Fruit fly (Drosophila melanogaster): ENCODE measurements around the gene Spps.

Spps gene

dm6 chr3R:24204022-24204421 lies 22.7 kb downstream of the Spps start:
- TF ChIP-seq Hr96 (GFP tag; optimal IDR thresholded peaks at IDR 0.05), result no peak
- no peak for TF ChIP-seq Mnt (GFP tag; optimal IDR thresholded peaks at IDR 0.05)
- TF ChIP-seq cnc (optimal IDR thresholded peaks at IDR 0.05), result no peak
- TF ChIP-seq cic (GFP tag; optimal IDR thresholded peaks at IDR 0.05), result no peak
- TF ChIP-seq Clk (GFP tag; optimal IDR thresholded peaks at IDR 0.05), result no peak
- TF ChIP-seq CG12768 (GFP tag; optimal IDR thresholded peaks at IDR 0.05), result no peak
- no peak for TF ChIP-seq CG1620 (GFP tag; optimal IDR thresholded peaks at IDR 0.05)
- TF ChIP-seq tj (GFP tag; optimal IDR thresholded peaks at IDR 0.05), result no peak
- no peak for TF ChIP-seq pad (GFP tag; optimal IDR thresholded peaks at IDR 0.05)
- no peak for TF ChIP-seq CG5204 (GFP tag; optimal IDR thresholded peaks at IDR 0.05)
- TF ChIP-seq CG7045 (GFP tag; optimal IDR thresholded peaks at IDR 0.05), result no peak
- TF ChIP-seq toe (GFP tag; optimal IDR thresholded peaks at IDR 0.05), result no peak

DNA sequence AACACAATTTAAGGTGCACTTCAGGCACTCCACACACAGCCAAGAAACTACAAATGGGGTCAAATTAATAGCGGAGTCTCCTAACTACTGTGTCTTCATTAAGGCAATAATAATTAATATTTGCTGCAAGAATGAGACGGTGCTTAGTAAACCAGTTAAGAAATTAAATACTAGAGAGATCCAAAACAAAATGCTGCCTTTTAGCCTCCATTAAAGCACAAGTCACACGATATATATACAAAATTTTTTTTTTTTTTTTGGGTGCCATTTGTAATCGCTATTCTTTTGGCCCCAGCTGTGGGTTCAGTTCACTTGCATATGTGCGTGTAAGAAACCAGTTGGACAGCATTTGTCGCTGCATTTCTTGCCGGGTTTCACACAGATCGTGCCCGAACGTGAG lies 23.3 kb downstream of the Spps start:
- TF ChIP-seq CG12768 (GFP tag; optimal IDR thresholded peaks at IDR 0.05), result no peak
- TF ChIP-seq Crg-1 (GFP tag; optimal IDR thresholded peaks at IDR 0.05), result no peak
- no peak for TF ChIP-seq pad (GFP tag; optimal IDR thresholded peaks at IDR 0.05)
- no peak for TF ChIP-seq Mnt (GFP tag; optimal IDR thresholded peaks at IDR 0.05)
- no peak for TF ChIP-seq tj (GFP tag; optimal IDR thresholded peaks at IDR 0.05)
- no peak for TF ChIP-seq CG14711 (tag; optimal IDR thresholded peaks at IDR 0.05)
- no peak for TF ChIP-seq CG7045 (GFP tag; optimal IDR thresholded peaks at IDR 0.05)
- TF ChIP-seq kay (GFP tag; ENCODE audit: borderline replicate concordance), result no peak

- TF ChIP-seq CG12768 (GFP tag; optimal IDR thresholded peaks at IDR 0.05) (no peak), Crg-1 (GFP tag; optimal IDR thresholded peaks at IDR 0.05) (no peak), Clk (GFP tag; optimal IDR thresholded peaks at IDR 0.05) (no peak), pad (GFP tag; optimal IDR thresholded peaks at IDR 0.05) (no peak), CG11617 (GFP tag; optimal IDR thresholded peaks at IDR 0.05) (no peak)
These were observed 24.0 kb downstream of the Spps start for dm6 chr3R:24202723-24203122.

- peak; percentile 95 for TF ChIP-seq toe (GFP tag; optimal IDR thresholded peaks at IDR 0.05)
- TF ChIP-seq CG11617 (GFP tag; optimal IDR thresholded peaks at IDR 0.05), result peak; percentile 92
- peak; percentile 63 for TF ChIP-seq cic (GFP tag; optimal IDR thresholded peaks at IDR 0.05)
- TF ChIP-seq bab1 (GFP tag; optimal IDR thresholded peaks at IDR 0.05), result peak; percentile 96
- TF ChIP-seq tj (GFP tag; optimal IDR thresholded peaks at IDR 0.05), result peak; percentile 81
- TF ChIP-seq cnc (optimal IDR thresholded peaks at IDR 0.05), result no peak
- peak; percentile 85 for TF ChIP-seq CG1620 (GFP tag; optimal IDR thresholded peaks at IDR 0.05)
- TF ChIP-seq Crg-1 (GFP tag; optimal IDR thresholded peaks at IDR 0.05), result peak; percentile 85
- TF ChIP-seq CG33017 (tag; optimal IDR thresholded peaks at IDR 0.05), result peak; percentile 94
- peak; percentile 92 for TF ChIP-seq CG14711 (tag; optimal IDR thresholded peaks at IDR 0.05)
- TF ChIP-seq Hr96 (GFP tag; optimal IDR thresholded peaks at IDR 0.05), result peak; percentile 86
- TF ChIP-seq Mnt (GFP tag; optimal IDR thresholded peaks at IDR 0.05), result peak; percentile 65
- TF ChIP-seq kay (GFP tag; ENCODE audit: borderline replicate concordance), result no peak
- TF ChIP-seq CG7101 (tag; optimal IDR thresholded peaks at IDR 0.05), result peak; percentile 96
- peak; percentile 93 for TF ChIP-seq CG7045 (GFP tag; optimal IDR thresholded peaks at IDR 0.05)
- peak; percentile 90 for TF ChIP-seq CG12768 (GFP tag; optimal IDR thresholded peaks at IDR 0.05)
- TF ChIP-seq CG5204 (GFP tag; optimal IDR thresholded peaks at IDR 0.05), result peak; percentile 92
- TF ChIP-seq Clk (GFP tag; optimal IDR thresholded peaks at IDR 0.05), result peak; percentile 77
- TF ChIP-seq ovo (GFP tag; optimal IDR thresholded peaks at IDR 0.05), result peak; percentile 86
- TF ChIP-seq pad (GFP tag; optimal IDR thresholded peaks at IDR 0.05), result peak; percentile 76
These were observed 33.3 kb downstream of the Spps start, which contains the start of the genes SMC6 and CG6204 for dm6 chr3R:24193373-24193879. Gene SMC6 (minus strand): TSS chr3R:24193423. Gene CG6204 (plus strand): TSS chr3R:24193832.

DNA sequence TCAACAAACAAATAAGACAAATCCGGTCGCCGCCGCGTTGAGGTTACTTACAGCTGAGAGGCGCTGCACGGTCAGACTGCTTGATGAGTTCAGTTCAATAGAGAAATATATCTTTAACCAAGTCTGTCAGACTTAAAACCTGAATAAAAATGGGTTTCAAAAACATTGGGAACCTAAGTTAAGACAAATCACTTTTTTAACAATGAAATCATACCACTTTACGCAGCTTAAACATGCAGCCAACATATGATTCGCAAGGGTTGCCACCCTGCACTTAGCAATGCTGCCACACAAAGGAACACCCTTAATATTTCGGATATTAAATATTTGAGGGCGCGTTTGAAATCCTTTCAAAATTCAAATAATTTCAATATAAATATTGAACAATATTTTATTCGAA lies 38.1 kb downstream of the Spps start, which contains the start of gene CG5515:
CG5515 (minus strand) TSS at position 278 of the 400 bp plus-strand sequence.
- TF ChIP-seq CG7101 (tag; optimal IDR thresholded peaks at IDR 0.05), result peak; percentile 65
- TF ChIP-seq tj (GFP tag; optimal IDR thresholded peaks at IDR 0.05), result peak; percentile 76
- no peak for TF ChIP-seq kay (GFP tag; ENCODE audit: borderline replicate concordance)
- TF ChIP-seq ovo (GFP tag; optimal IDR thresholded peaks at IDR 0.05), result peak; percentile 45
- TF ChIP-seq CG12768 (GFP tag; optimal IDR thresholded peaks at IDR 0.05), result peak; percentile 23
- peak; percentile 57 for TF ChIP-seq CG33017 (tag; optimal IDR thresholded peaks at IDR 0.05)
- TF ChIP-seq cnc (optimal IDR thresholded peaks at IDR 0.05), result no peak
- TF ChIP-seq CG14711 (tag; optimal IDR thresholded peaks at IDR 0.05), result peak; percentile 65
- peak; percentile 85 for TF ChIP-seq CG1620 (GFP tag; optimal IDR thresholded peaks at IDR 0.05)
- TF ChIP-seq Crg-1 (GFP tag; optimal IDR thresholded peaks at IDR 0.05), result peak; percentile 68
- peak; percentile 65 for TF ChIP-seq CG7045 (GFP tag; optimal IDR thresholded peaks at IDR 0.05)
- TF ChIP-seq CG11617 (GFP tag; optimal IDR thresholded peaks at IDR 0.05), result peak; percentile 89
- peak; percentile 85 for TF ChIP-seq toe (GFP tag; optimal IDR thresholded peaks at IDR 0.05)
- peak; percentile 70 for TF ChIP-seq Mnt (GFP tag; optimal IDR thresholded peaks at IDR 0.05)
- no peak for TF ChIP-seq Clk (GFP tag; optimal IDR thresholded peaks at IDR 0.05)
- TF ChIP-seq bab1 (GFP tag; optimal IDR thresholded peaks at IDR 0.05), result peak; percentile 96
- peak; percentile 87 for TF ChIP-seq CG5204 (GFP tag; optimal IDR thresholded peaks at IDR 0.05)
- peak; percentile 18 for TF ChIP-seq cic (GFP tag; optimal IDR thresholded peaks at IDR 0.05)
- peak; percentile 41 for TF ChIP-seq pad (GFP tag; optimal IDR thresholded peaks at IDR 0.05)
- peak; percentile 70 for TF ChIP-seq Hr96 (GFP tag; optimal IDR thresholded peaks at IDR 0.05)

- TF ChIP-seq Mnt (GFP tag; optimal IDR thresholded peaks at IDR 0.05) (no peak), CG11617 (GFP tag; optimal IDR thresholded peaks at IDR 0.05) (no peak), CG1620 (GFP tag; optimal IDR thresholded peaks at IDR 0.05) (no peak), Crg-1 (GFP tag; optimal IDR thresholded peaks at IDR 0.05) (no peak), CG33017 (tag; optimal IDR thresholded peaks at IDR 0.05) (no peak), ovo (GFP tag; optimal IDR thresholded peaks at IDR 0.05) (no peak), cnc (optimal IDR thresholded peaks at IDR 0.05) (no peak), bab1 (GFP tag; optimal IDR thresholded peaks at IDR 0.05) (no peak), CG14711 (tag; optimal IDR thresholded peaks at IDR 0.05) (no peak), pad (GFP tag; optimal IDR thresholded peaks at IDR 0.05) (no peak), CG7101 (tag; optimal IDR thresholded peaks at IDR 0.05) (no peak), tj (GFP tag; optimal IDR thresholded peaks at IDR 0.05) (no peak), Hr96 (GFP tag; optimal IDR thresholded peaks at IDR 0.05) (no peak)
These were observed 40.5 kb downstream of the Spps start, which contains the start of gene mora for dm6 chr3R:24186188-24186587. Gene mora (plus strand): TSS chr3R:24186359.
